Worm (Caenorhabditis elegans) whole organism, L4 larva: ENCODE results near the gene T08G5.3.
"Not testable (repeated sequence)": the region's sequence is repeated elsewhere in the genome, so short reads cannot be mapped to it uniquely, and the experiment has no call there.

Experiments used
- D1046.2 ChIP-seq: fragments of 200-800 bp; sonication (Bioruptor generic); IDR thresholded peaks from 2 replicates; pipeline ENCODE4 v1.3.6; 2022; ENCODE audit warnings: missing genetic modification characterization, missing compliant biosample characterization
- F37D6.2 ChIP-seq: sonication (generic microtip); optimal IDR thresholded peaks from 2 replicates; lab custom pipeline; 2016; ENCODE audit warnings: mild to moderate bottlenecking, missing genetic modification characterization, missing compliant biosample characterization
- F44E2.7 ChIP-seq: fragments of 200-800 bp; sonication (Bioruptor generic); IDR thresholded peaks from 2 replicates; pipeline ENCODE4 v2.1.2; 2022; ENCODE audit warnings: missing genetic modification characterization, missing compliant biosample characterization
- T26A8.4 ChIP-seq: fragments of 200-800 bp; sonication (Bioruptor generic); IDR thresholded peaks from 2 replicates; pipeline ENCODE4 v1.3.6; 2022; ENCODE audit warnings: missing genetic modification characterization, missing compliant biosample characterization
- Y105C5A.15 ChIP-seq: fragments of 200-800 bp; sonication (Bioruptor generic); IDR thresholded peaks from 2 replicates; pipeline ENCODE4 v1.3.6; 2022; ENCODE audit warnings: missing genetic modification characterization, missing compliant biosample characterization
- Y48G9A.11 ChIP-seq: fragments of 200-800 bp; sonication (Bioruptor generic); IDR thresholded peaks from 2 replicates; pipeline ENCODE4 v1.3.6; 2022; ENCODE audit warnings: missing genetic modification reagents, missing genetic modification characterization, missing compliant biosample characterization
- Y75B8A.6 ChIP-seq: fragments of 200-800 bp; sonication (Bioruptor generic); IDR thresholded peaks from 2 replicates; pipeline ENCODE4 v1.3.6; 2022; ENCODE audit warnings: missing genetic modification reagents, missing genetic modification characterization, missing compliant biosample characterization
- ZK337.2 ChIP-seq: fragments of 200-800 bp; sonication (Bioruptor generic); IDR thresholded peaks from 2 replicates; pipeline ENCODE4 v1.3.6; 2022; ENCODE audit warnings: missing genetic modification reagents, missing genetic modification characterization, missing compliant biosample characterization
- arid-1 ChIP-seq: fragments of 200-800 bp; sonication (Bioruptor generic); conservative IDR thresholded peaks from 2 replicates; pipeline ENCODE4 v1.3.6; 2022; ENCODE audit warnings: missing genetic modification reagents, missing genetic modification characterization, missing compliant biosample characterization
- ceh-20 ChIP-seq: fragments of 200-800 bp; sonication (Bioruptor generic); IDR thresholded peaks from 2 replicates; pipeline ENCODE4 v1.3.6; 2022; ENCODE audit warnings: missing genetic modification reagents, missing genetic modification characterization, missing compliant biosample characterization
- ceh-44 ChIP-seq: fragments of 200-800 bp; sonication (Bioruptor generic); IDR thresholded peaks from 2 replicates; pipeline ENCODE4 v1.3.6; 2022; ENCODE audit warnings: missing genetic modification reagents, missing genetic modification characterization, missing compliant biosample characterization
- ctbp-1 ChIP-seq: fragments of 200-800 bp; sonication (Bioruptor generic); IDR thresholded peaks from 2 replicates; pipeline ENCODE4 v1.3.6; 2022; ENCODE audit warnings: missing genetic modification reagents, missing genetic modification characterization, missing compliant biosample characterization
- daf-8 ChIP-seq: fragments of 200-800 bp; sonication (Bioruptor generic); IDR thresholded peaks from 2 replicates; pipeline ENCODE4 v1.3.6; 2022; ENCODE audit warnings: missing genetic modification characterization, missing compliant biosample characterization
- dmd-6 ChIP-seq: fragments of 200-800 bp; sonication (Bioruptor generic); IDR thresholded peaks from 2 replicates; pipeline ENCODE4 v1.3.6; 2022; ENCODE audit warnings: missing genetic modification reagents, missing genetic modification characterization, missing compliant biosample characterization
- dmd-9 ChIP-seq: fragments of 200-800 bp; sonication (Bioruptor generic); IDR thresholded peaks from 2 replicates; pipeline ENCODE4 v1.3.6; 2022; ENCODE audit warnings: missing genetic modification reagents, missing genetic modification characterization, missing compliant biosample characterization
- duxl-1 ChIP-seq: sonication (generic microtip); optimal IDR thresholded peaks from 2 replicates; lab custom pipeline; 2016; ENCODE audit warnings: mild to moderate bottlenecking, missing genetic modification characterization, moderate library complexity, missing compliant biosample characterization; ENCODE audit not compliant: poor library complexity
- dve-1 ChIP-seq: sonication (generic microtip); optimal IDR thresholded peaks from 2 replicates; lab custom pipeline; 2017; ENCODE audit warnings: antibody characterized with exemption, mild to moderate bottlenecking, missing genetic modification characterization, missing compliant biosample characterization; ENCODE audit not compliant: insufficient read depth
- egl-43 ChIP-seq: fragments of 200-800 bp; sonication (Bioruptor generic); IDR thresholded peaks from 2 replicates; pipeline ENCODE4 v1.3.6; 2022; ENCODE audit warnings: missing genetic modification reagents, missing genetic modification characterization, missing compliant biosample characterization
- hlh-11 ChIP-seq: fragments of 200-800 bp; sonication (Bioruptor generic); optimal IDR thresholded peaks from 2 replicates; lab custom pipeline; 2018; ENCODE audit warnings: mild to moderate bottlenecking, missing genetic modification characterization, missing compliant biosample characterization
- hmg-1.1 ChIP-seq: fragments of 200-800 bp; sonication (Bioruptor generic); IDR thresholded peaks from 2 replicates; pipeline ENCODE4 v1.3.6; 2022; ENCODE audit warnings: missing genetic modification reagents, missing genetic modification characterization, missing compliant biosample characterization
- lim-7 ChIP-seq: fragments of 200-800 bp; sonication (Bioruptor generic); IDR thresholded peaks from 2 replicates; pipeline ENCODE4 v1.3.6; 2022; ENCODE audit warnings: missing genetic modification characterization, missing compliant biosample characterization
- lin-1 ChIP-seq: fragments of 200-800 bp; sonication (Bioruptor generic); IDR thresholded peaks from 2 replicates; pipeline ENCODE4 v1.3.6; 2022; ENCODE audit warnings: missing genetic modification reagents, missing genetic modification characterization, missing compliant biosample characterization
- lin-15B ChIP-seq: fragments of 150-350 bp; sonication (generic microtip); optimal IDR thresholded peaks from 3 replicates; lab custom pipeline; 2014; ENCODE audit warnings: missing biosample characterization, missing genetic modification characterization
- lin-29 ChIP-seq: fragments of 200-800 bp; sonication (Bioruptor generic); IDR thresholded peaks from 2 replicates; pipeline ENCODE4 v1.3.6; 2022; ENCODE audit warnings: missing genetic modification reagents, missing genetic modification characterization, missing compliant biosample characterization
- lin-38 ChIP-seq: fragments of 200-800 bp; sonication (Bioruptor generic); IDR thresholded peaks from 2 replicates; pipeline ENCODE4 v1.3.6; 2022; ENCODE audit warnings: missing genetic modification reagents, missing genetic modification characterization, missing compliant biosample characterization
- madf-5 ChIP-seq, 2 experiments: fragments of 200-800 bp; sonication (Bioruptor generic); IDR thresholded peaks; 2 replicates each; pipeline ENCODE4 v1.3.6; 2022; ENCODE audit warnings: missing compliant biosample characterization in 2 of 2, missing genetic modification characterization in 2 of 2
- madf-9 ChIP-seq: fragments of 200-800 bp; sonication (Bioruptor generic); conservative IDR thresholded peaks from 2 replicates; pipeline ENCODE4 v1.3.6; 2022; ENCODE audit warnings: missing genetic modification reagents, missing genetic modification characterization, missing compliant biosample characterization
- mdt-29 ChIP-seq: fragments of 200-800 bp; sonication (Bioruptor generic); IDR thresholded peaks from 2 replicates; pipeline ENCODE4 v1.3.6; 2022; ENCODE audit warnings: missing genetic modification reagents, missing genetic modification characterization, missing compliant biosample characterization
- mep-1 ChIP-seq: fragments of 150-350 bp; sonication (generic microtip); optimal IDR thresholded peaks from 3 replicates; lab custom pipeline; 2014; ENCODE audit warnings: missing biosample characterization, missing genetic modification characterization
- mes-2 ChIP-seq: sonication (generic microtip); optimal IDR thresholded peaks from 2 replicates; lab custom pipeline; 2016; ENCODE audit warnings: missing genotype, mild to moderate bottlenecking, missing genetic modification characterization, missing compliant biosample characterization; ENCODE audit not compliant: poor library complexity, severe bottlenecking
- nhr-102 ChIP-seq: sonication (generic microtip); optimal IDR thresholded peaks from 2 replicates; lab custom pipeline; 2016; ENCODE audit warnings: mild to moderate bottlenecking, missing genetic modification characterization, moderate library complexity, missing compliant biosample characterization
- nhr-41 ChIP-seq: fragments of 200-800 bp; sonication (Bioruptor generic); IDR thresholded peaks from 2 replicates; pipeline ENCODE4 v1.3.6; 2022; ENCODE audit warnings: missing genetic modification reagents, missing genetic modification characterization, missing compliant biosample characterization
- nhr-42 ChIP-seq: fragments of 200-800 bp; sonication (Bioruptor generic); IDR thresholded peaks from 2 replicates; pipeline ENCODE4 v1.3.6; 2022; ENCODE audit warnings: missing genetic modification characterization, missing compliant biosample characterization
- pha-4 ChIP-seq, 2 experiments: fragments of 150-350 bp in 1 of 2; fragments of 200-800 bp in 1 of 2; sonication (Bioruptor generic) in 1 of 2; IDR thresholded peaks in 1 of 2; optimal IDR thresholded peaks in 1 of 2; 2 replicates each; pipeline versions ENCODE4 v1.3.6 to Lab custom; 2014 to 2022; ENCODE audit warnings: missing genetic modification characterization in 2 of 2, missing genetic modification reagents in 2 of 2, missing biosample characterization in 1 of 2, missing compliant biosample characterization in 1 of 2
- php-3 ChIP-seq: fragments of 200-800 bp; sonication (Bioruptor generic); IDR thresholded peaks from 2 replicates; pipeline ENCODE4 v1.3.6; 2022; ENCODE audit warnings: missing genetic modification reagents, missing genetic modification characterization, missing compliant biosample characterization
- rbr-2 ChIP-seq: sonication (generic microtip); optimal IDR thresholded peaks from 2 replicates; lab custom pipeline; 2016; ENCODE audit warnings: missing genotype, missing genetic modification characterization, missing compliant biosample characterization
- saeg-2 ChIP-seq: fragments of 200-800 bp; sonication (Bioruptor generic); IDR thresholded peaks from 2 replicates; pipeline ENCODE4 v1.3.6; 2022; ENCODE audit warnings: missing genetic modification reagents, missing genetic modification characterization, missing compliant biosample characterization
- set-16 ChIP-seq: fragments of 200-800 bp; sonication (Bioruptor generic); IDR thresholded peaks from 2 replicates; pipeline ENCODE4 v1.3.6; 2022; ENCODE audit warnings: missing genetic modification reagents, missing genetic modification characterization, missing compliant biosample characterization
- snpc-1.2 ChIP-seq: fragments of 200-800 bp; sonication (Bioruptor generic); IDR thresholded peaks from 2 replicates; pipeline ENCODE4 v1.3.6; 2022; ENCODE audit warnings: missing genetic modification reagents, missing genetic modification characterization, missing compliant biosample characterization
- tag-97 ChIP-seq: fragments of 200-800 bp; sonication (Bioruptor generic); IDR thresholded peaks from 2 replicates; pipeline ENCODE4 v1.3.6; 2022; ENCODE audit warnings: missing genetic modification characterization, missing compliant biosample characterization
- tra-1 ChIP-seq: fragments of 200-800 bp; sonication (Bioruptor generic); IDR thresholded peaks from 2 replicates; pipeline ENCODE4 v1.3.6; 2022; ENCODE audit warnings: missing genetic modification reagents, missing genetic modification characterization, missing compliant biosample characterization
- unc-130 ChIP-seq: sonication (generic microtip); optimal IDR thresholded peaks from 2 replicates; lab custom pipeline; 2016; ENCODE audit warnings: missing genetic modification reagents, missing genetic modification characterization, missing compliant biosample characterization
- vab-7 ChIP-seq: fragments of 200-800 bp; sonication (Bioruptor generic); IDR thresholded peaks from 2 replicates; pipeline ENCODE4 v1.3.6; 2022; ENCODE audit warnings: missing genetic modification reagents, missing genetic modification characterization, missing compliant biosample characterization
- zfp-3 ChIP-seq: fragments of 200-800 bp; sonication (Bioruptor generic); conservative IDR thresholded peaks from 2 replicates; pipeline ENCODE4 v1.3.6; 2022; ENCODE audit warnings: missing genetic modification reagents, missing genetic modification characterization, missing compliant biosample characterization

Gene T08G5.3

ce11 chrV:14038328-14039084 lies 11.2 kb upstream of the T08G5.3 start, which contains the start of gene vps-39:
Gene vps-39, minus strand, starts transcription at chrV:14038378.
- TF ChIP-seq rbr-2 (tag; lab: Kevin White, UChicago) = peak; percentile 56
- TF ChIP-seq tag-97 (GFP tag; lab: Robert Waterston, UW) = 0 out of 2 replicates have a peak, but pooled peaks have one; percentile 42
- TF ChIP-seq ceh-20 (GFP tag; lab: Robert Waterston, UW) = peak; percentile 96
- peak; percentile 3 for TF ChIP-seq dve-1 (tag; lab: Kevin White, UChicago)
- peak; percentile 90 for TF ChIP-seq ctbp-1
- peak; percentile 45 for TF ChIP-seq nhr-102
- peak; percentile 90 for TF ChIP-seq zfp-3 (GFP tag; lab: Robert Waterston, UW)
- peak; percentile 89 for TF ChIP-seq ceh-44 (GFP tag; lab: Robert Waterston, UW)
- 0 out of 2 replicates have a peak, but pooled peaks have one; percentile 67 for TF ChIP-seq ZK337.2 (GFP tag; lab: Robert Waterston, UW)
- peak; percentile 87 for TF ChIP-seq madf-9 (GFP tag; lab: Robert Waterston, UW)
- TF ChIP-seq nhr-42 = peak; percentile 95
- TF ChIP-seq lin-1 (GFP tag; lab: Robert Waterston, UW) = peak; percentile 68
- TF ChIP-seq saeg-2 (GFP tag; lab: Robert Waterston, UW) = peak; percentile 92
- peak; percentile 86 for TF ChIP-seq pha-4 (GFP tag; IDR thresholded peaks at IDR 0.05; lab: Robert Waterston, UW)
- not testable (repeated sequence) for TF ChIP-seq pha-4 (tag; optimal IDR thresholded peaks at IDR 0.05; lab: Kevin White, UChicago)
- peak; percentile 96 for TF ChIP-seq T26A8.4
- TF ChIP-seq madf-5 (GFP tag; IDR thresholded peaks at IDR 0.05; lab: Robert Waterston, UW) = 0 out of 4 replicates have a peak, but pooled peaks of 1 of the 2 experiments have one; percentile 32
- peak; percentile 92 for TF ChIP-seq egl-43
- TF ChIP-seq Y105C5A.15 (GFP tag; lab: Robert Waterston, UW) = peak; percentile 67; the same call in 1 of the 2 replicates
- peak; percentile 71; the same call in 1 of the 2 replicates for TF ChIP-seq daf-8 (GFP tag; lab: Robert Waterston, UW)
- TF ChIP-seq lim-7 (GFP tag; lab: Robert Waterston, UW) = 0 out of 2 replicates have a peak, but pooled peaks have one; percentile 51
- peak; percentile 47 for TF ChIP-seq duxl-1 (tag; lab: Kevin White, UChicago)
- TF ChIP-seq lin-29 (GFP tag; lab: Robert Waterston, UW) = peak; percentile 86
- TF ChIP-seq snpc-1.2 = peak; percentile 90
- peak; percentile 57 for TF ChIP-seq mes-2 (tag; lab: Kevin White, UChicago)
- peak; percentile 86 for TF ChIP-seq Y48G9A.11 (GFP tag; lab: Robert Waterston, UW)
- TF ChIP-seq F44E2.7 (GFP tag; lab: Robert Waterston, UW) = peak; percentile 66; the same call in 1 of the 2 replicates
- TF ChIP-seq vab-7 = peak; percentile 95
- TF ChIP-seq lin-38 (GFP tag; lab: Robert Waterston, UW) = peak; percentile 99
- peak; percentile 43 for TF ChIP-seq unc-130 (GFP tag; lab: Kevin White, UChicago)
- peak; percentile 95 for TF ChIP-seq hmg-1.1
- TF ChIP-seq tra-1 (GFP tag; lab: Robert Waterston, UW) = peak; percentile 76; the same call in 1 of the 2 replicates
- peak; percentile 94 for TF ChIP-seq D1046.2 (GFP tag; lab: Robert Waterston, UW)
- TF ChIP-seq mdt-29 (GFP tag; lab: Robert Waterston, UW) = peak; percentile 83
- TF ChIP-seq Y75B8A.6 (GFP tag; lab: Robert Waterston, UW) = 0 out of 2 replicates have a peak, but pooled peaks have one; percentile 54
- TF ChIP-seq nhr-41 (GFP tag; lab: Robert Waterston, UW) = peak; percentile 72; the same call in 1 of the 2 replicates
- TF ChIP-seq F37D6.2 (tag; lab: Kevin White, UChicago) = peak; percentile 32
- peak; percentile 84 for TF ChIP-seq arid-1 (GFP tag; lab: Robert Waterston, UW)
- peak; percentile 89 for TF ChIP-seq dmd-6 (GFP tag; lab: Robert Waterston, UW)
- peak; percentile 86 for TF ChIP-seq php-3
- peak; percentile 93 for TF ChIP-seq dmd-9 (GFP tag; lab: Robert Waterston, UW)
- TF ChIP-seq lin-15B (tag; lab: Kevin White, UChicago) = peak; percentile 17
- peak; percentile 54 for TF ChIP-seq hlh-11
- TF ChIP-seq mep-1 = peak; percentile 51
- TF ChIP-seq set-16 (GFP tag; lab: Robert Waterston, UW) = peak; percentile 87
